Worm (Caenorhabditis elegans): ENCODE results near the gene rpb-6.

The rpb-6 gene

ce11 chrII:10547803-10548693 lies 31.1 kb upstream of the rpb-6 start:
- no peak for TF ChIP-seq pes-1 (GFP tag; IDR thresholded peaks at IDR 0.05)
- no peak for TF ChIP-seq B0310.2 (tag; optimal IDR thresholded peaks at IDR 0.05)
- TF ChIP-seq scrt-1 (GFP tag; IDR thresholded peaks at IDR 0.05), result no peak
- TF ChIP-seq hmg-4 (GFP tag; optimal IDR thresholded peaks at IDR 0.05), result peak; percentile 40
- no peak for TF ChIP-seq aly-1 (tag; optimal IDR thresholded peaks at IDR 0.05)
- peak; percentile 0 for TF ChIP-seq ama-1 (optimal IDR thresholded peaks at IDR 0.05)

DNA sequence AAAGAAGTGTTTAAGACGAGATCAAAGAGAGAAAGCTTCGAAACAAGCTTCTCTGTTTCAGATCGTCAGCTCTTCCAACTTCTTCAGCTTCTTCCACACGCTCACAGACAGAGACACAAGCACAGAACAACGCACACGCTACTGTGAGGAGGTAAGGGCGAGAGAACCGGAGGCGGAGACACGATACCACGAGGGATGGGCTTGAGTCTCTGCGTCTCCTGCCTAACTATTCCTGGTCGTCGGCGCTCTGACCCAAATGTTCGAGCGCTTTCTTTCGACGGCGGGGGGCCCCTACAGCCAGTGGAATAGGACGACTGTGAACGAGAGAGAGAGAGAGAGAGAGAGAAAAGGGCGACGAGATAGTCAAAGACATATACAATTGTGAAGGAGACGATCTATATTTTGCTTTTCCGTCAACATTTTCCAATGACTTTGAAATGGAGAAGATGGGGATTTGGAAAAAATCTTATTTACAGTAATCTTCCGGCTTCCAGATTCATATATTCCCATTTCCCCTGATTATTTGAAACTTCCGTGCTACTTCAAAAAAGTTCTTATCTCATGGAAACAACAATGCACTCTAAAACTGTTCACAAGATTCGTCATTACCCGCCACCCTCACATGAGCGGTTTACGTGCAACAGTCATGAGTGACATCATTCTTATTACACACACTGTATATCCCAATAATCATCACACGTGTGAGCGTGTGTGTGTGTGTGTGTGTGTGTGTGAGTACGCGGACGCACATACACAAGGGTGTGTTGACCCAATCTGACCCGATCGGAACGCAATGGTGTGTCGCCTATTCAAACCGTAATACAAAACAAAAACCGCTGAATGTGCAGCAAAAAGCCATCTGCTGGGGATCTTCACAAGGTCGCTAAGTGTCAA lies 30.2 kb upstream of the rpb-6 start:
- TF ChIP-seq ama-1 (optimal IDR thresholded peaks at IDR 0.05) (peak; percentile 28), scrt-1 (GFP tag; IDR thresholded peaks at IDR 0.05) (peak; percentile 59; the same call in 1 of the 2 replicates), hmg-4 (GFP tag; optimal IDR thresholded peaks at IDR 0.05) (peak; percentile 61), tra-4 (tag; optimal IDR thresholded peaks at IDR 0.05) (no peak), sea-1 (GFP tag; conservative IDR thresholded peaks at IDR 0.05) (no peak), F13C5.2 (tag; optimal IDR thresholded peaks at IDR 0.05) (peak; percentile 56), hmbx-1 (tag; optimal IDR thresholded peaks at IDR 0.05) (no peak), ceh-36 (tag; optimal IDR thresholded peaks at IDR 0.05) (no peak), tbx-11 (GFP tag; IDR thresholded peaks at IDR 0.05) (no peak), aly-1 (tag; optimal IDR thresholded peaks at IDR 0.05) (no peak), ceh-13 (GFP tag; optimal IDR thresholded peaks at IDR 0.05) (no peak), flt-1 (GFP tag; IDR thresholded peaks at IDR 0.05) (peak; percentile 54), pes-1 (GFP tag; IDR thresholded peaks at IDR 0.05) (no peak)

DNA sequence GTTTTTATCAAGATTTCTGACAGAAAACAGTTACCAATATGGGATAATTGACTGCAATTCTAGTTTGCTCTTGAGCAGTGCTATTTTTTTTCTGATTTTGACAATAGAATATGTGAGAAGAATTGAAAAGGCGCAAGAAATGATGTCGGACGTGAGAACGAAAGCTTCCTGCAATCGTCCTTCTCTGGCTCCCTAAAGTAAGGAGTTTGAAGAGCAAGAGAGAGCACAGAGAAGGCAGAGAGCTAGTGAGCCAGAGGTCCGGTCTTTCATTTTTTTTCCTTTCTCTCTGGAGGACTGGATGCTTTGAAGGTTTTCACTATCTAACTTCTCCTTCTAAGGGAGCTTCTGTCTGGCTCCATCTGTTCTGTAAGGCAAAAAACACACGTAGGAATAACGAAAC lies 29.0 kb upstream of the rpb-6 start:
- TF ChIP-seq scrt-1 (GFP tag; IDR thresholded peaks at IDR 0.05) (no peak), F13C5.2 (tag; optimal IDR thresholded peaks at IDR 0.05) (no peak), flt-1 (GFP tag; IDR thresholded peaks at IDR 0.05) (no peak), tra-4 (tag; optimal IDR thresholded peaks at IDR 0.05) (no peak), aly-1 (tag; optimal IDR thresholded peaks at IDR 0.05) (no peak), hmbx-1 (tag; optimal IDR thresholded peaks at IDR 0.05) (no peak), sea-1 (GFP tag; conservative IDR thresholded peaks at IDR 0.05) (no peak), ceh-13 (GFP tag; optimal IDR thresholded peaks at IDR 0.05) (no peak), hmg-4 (GFP tag; optimal IDR thresholded peaks at IDR 0.05) (no peak), hnd-1 (tag; optimal IDR thresholded peaks at IDR 0.05) (no peak), ceh-36 (tag; optimal IDR thresholded peaks at IDR 0.05) (no peak)

DNA sequence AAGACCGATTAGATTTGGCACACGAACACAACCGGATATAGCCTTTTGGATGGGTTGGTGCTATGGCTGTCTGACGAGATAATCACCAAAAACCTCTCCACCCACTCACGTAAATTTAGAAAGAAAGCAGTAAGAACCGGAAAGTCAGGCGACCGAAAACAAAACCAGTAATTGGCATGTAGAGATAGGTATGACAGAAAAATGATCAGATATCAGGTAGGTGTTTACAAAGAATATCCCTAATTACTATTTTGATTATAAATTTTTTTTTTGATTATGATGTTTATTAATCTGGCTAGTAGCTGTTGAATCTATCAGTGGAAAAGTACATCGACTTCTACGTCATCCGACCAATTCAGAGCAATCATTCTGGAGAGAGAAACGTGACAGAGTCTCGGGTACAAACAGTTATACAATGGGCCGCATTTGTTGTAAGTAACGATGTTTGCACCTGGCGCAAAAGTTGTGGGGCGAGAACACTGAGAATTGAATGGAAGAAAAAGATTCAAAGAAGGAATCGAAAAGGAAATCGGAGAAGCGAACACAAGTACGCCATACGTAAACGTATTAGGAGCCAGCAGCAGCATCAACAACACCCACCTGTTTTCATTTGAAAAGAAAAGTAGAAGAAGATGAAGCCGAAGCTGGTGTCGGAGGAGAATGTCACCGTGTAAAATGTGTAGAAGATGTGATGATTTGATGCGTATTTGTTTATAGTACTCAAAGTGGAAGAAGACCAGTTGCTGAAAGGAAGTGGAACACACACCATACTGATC lies 28.1 kb upstream of the rpb-6 start:
- TF ChIP-seq pes-1 (GFP tag; IDR thresholded peaks at IDR 0.05), result no peak
- no peak for TF ChIP-seq ama-1 (optimal IDR thresholded peaks at IDR 0.05)
- no peak for TF ChIP-seq ceh-13 (GFP tag; optimal IDR thresholded peaks at IDR 0.05)
- no peak for TF ChIP-seq B0310.2 (tag; optimal IDR thresholded peaks at IDR 0.05)
- no peak for TF ChIP-seq aly-1 (tag; optimal IDR thresholded peaks at IDR 0.05)
- no peak for TF ChIP-seq flt-1 (GFP tag; IDR thresholded peaks at IDR 0.05)
- TF ChIP-seq tbx-11 (GFP tag; IDR thresholded peaks at IDR 0.05), result no peak
- TF ChIP-seq scrt-1 (GFP tag; IDR thresholded peaks at IDR 0.05), result no peak
- no peak for TF ChIP-seq tbx-37 (GFP tag; conservative IDR thresholded peaks at IDR 0.05)
- no peak for TF ChIP-seq hnd-1 (tag; optimal IDR thresholded peaks at IDR 0.05)
- TF ChIP-seq hmg-4 (GFP tag; optimal IDR thresholded peaks at IDR 0.05), result no peak
- TF ChIP-seq F13C5.2 (tag; optimal IDR thresholded peaks at IDR 0.05), result no peak
- no peak for TF ChIP-seq tra-4 (tag; optimal IDR thresholded peaks at IDR 0.05)
- no peak for TF ChIP-seq hmbx-1 (tag; optimal IDR thresholded peaks at IDR 0.05)
- no peak for TF ChIP-seq sea-1 (GFP tag; conservative IDR thresholded peaks at IDR 0.05)
- TF ChIP-seq ceh-36 (tag; optimal IDR thresholded peaks at IDR 0.05), result no peak
- no peak for TF ChIP-seq ets-7 (tag; optimal IDR thresholded peaks at IDR 0.05)

ce11 chrII:10551985-10552736 lies 27.0 kb upstream of the rpb-6 start:
- TF ChIP-seq F13C5.2 (tag; optimal IDR thresholded peaks at IDR 0.05) (no peak), ets-7 (tag; optimal IDR thresholded peaks at IDR 0.05) (no peak), hmbx-1 (tag; optimal IDR thresholded peaks at IDR 0.05) (no peak), pes-1 (GFP tag; IDR thresholded peaks at IDR 0.05) (no peak), ceh-13 (GFP tag; optimal IDR thresholded peaks at IDR 0.05) (no peak), scrt-1 (GFP tag; IDR thresholded peaks at IDR 0.05) (no peak), hnd-1 (tag; optimal IDR thresholded peaks at IDR 0.05) (no peak), tra-4 (tag; optimal IDR thresholded peaks at IDR 0.05) (no peak), tbx-11 (GFP tag; IDR thresholded peaks at IDR 0.05) (no peak), sea-1 (GFP tag; conservative IDR thresholded peaks at IDR 0.05) (no peak)
